Worm (Caenorhabditis elegans) whole organism, young adult: ENCODE measurements around the gene ZK228.13.

ENCODE experiments used
- T26A5.8 ChIP-seq: sonication (generic microtip); optimal IDR thresholded peaks from 2 replicates; lab custom pipeline; 2016; ENCODE audit warnings: missing genetic modification characterization, missing compliant biosample characterization
- cebp-2 ChIP-seq: fragments of 200-800 bp; sonication (Bioruptor generic); IDR thresholded peaks from 2 replicates; pipeline ENCODE4 v1.3.6; 2022; ENCODE audit warnings: missing genetic modification characterization, missing compliant biosample characterization
- egl-18 ChIP-seq: fragments of 200-800 bp; sonication (Bioruptor generic); IDR thresholded peaks from 2 replicates; pipeline ENCODE4 v1.3.6; 2022; ENCODE audit warnings: missing genetic modification reagents, missing genetic modification characterization, missing compliant biosample characterization
- hlh-12 ChIP-seq: sonication (generic microtip); optimal IDR thresholded peaks from 2 replicates; lab custom pipeline; 2016; ENCODE audit warnings: missing genetic modification characterization, missing compliant biosample characterization
- pha-4 ChIP-seq: fragments of 150-350 bp; sonication (generic microtip); optimal IDR thresholded peaks from 2 replicates; lab custom pipeline; 2014; ENCODE audit warnings: missing biosample characterization, missing genetic modification reagents, missing genetic modification characterization

ZK228.13 gene

DNA sequence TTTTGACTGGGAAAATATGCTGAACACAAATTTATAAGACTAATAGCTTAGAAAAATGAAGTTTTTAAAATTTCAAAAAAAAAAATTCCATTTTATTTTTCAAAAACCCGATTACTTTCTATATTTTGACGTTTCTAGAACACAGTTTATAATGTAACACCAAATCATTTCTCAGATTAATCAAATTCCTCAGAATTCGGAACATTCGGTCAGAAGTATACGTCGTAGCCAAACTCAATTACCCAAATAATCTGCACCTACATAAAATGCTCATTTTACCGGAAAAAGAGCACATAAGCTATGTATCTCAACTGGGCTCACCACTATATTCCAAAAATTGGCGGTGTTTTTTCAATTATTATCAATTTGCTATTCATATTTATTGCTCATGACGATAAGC, 47.2 kb downstream of the ZK228.13 start, which contains the start of gene srj-26:
Gene srj-26, plus strand, starts transcription at position 301 of the 400 bp plus-strand sequence.
- TF ChIP-seq hlh-12 (no peak), cebp-2 (GFP tag; lab: Robert Waterston, UW) (no peak), T26A5.8 (tag; lab: Kevin White, UChicago) (no peak), egl-18 (GFP tag; lab: Robert Waterston, UW) (no peak), pha-4 (tag; lab: Kevin White, UChicago) (no peak)
